Fruit fly (Drosophila melanogaster): ENCODE data around the gene Ndc80.
A peak's percentile ranks its signal among the peaks of the same experiment; 100 is the strongest.

Gene Ndc80

DNA sequence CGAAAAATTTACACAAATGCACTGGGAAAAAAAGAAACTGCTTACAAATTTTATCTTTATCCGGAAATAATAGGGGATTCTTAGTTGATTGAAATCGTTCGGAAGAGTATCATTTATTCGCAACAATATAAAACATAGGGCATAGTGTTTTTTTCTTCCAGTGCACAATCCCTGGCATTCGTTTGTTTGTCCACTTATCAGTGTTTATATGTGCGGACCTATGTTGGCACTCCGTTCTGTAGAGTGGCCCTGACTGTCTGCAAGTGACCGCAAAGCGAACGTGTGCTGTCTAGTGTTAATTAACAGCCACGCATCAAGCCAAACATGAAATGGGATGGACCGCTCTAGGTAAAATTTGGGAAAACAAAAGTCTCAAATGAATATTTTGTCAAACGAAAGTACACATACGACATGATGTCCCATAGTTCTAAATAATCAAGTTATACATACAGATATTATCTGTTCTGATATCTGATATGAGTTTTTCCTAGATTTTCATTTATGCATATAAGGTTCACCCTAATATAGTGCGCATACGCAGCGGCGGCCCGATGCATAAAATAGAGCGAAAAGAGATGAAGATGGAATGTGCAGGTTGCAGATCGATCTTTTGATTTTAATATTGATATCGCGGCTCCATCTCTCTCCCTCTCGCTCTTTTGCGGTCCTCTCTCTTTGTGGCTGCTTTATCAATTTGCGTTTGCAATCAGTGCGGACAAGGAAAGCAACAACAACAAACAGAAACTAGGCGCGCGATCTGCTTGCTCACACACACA lies 29.4 kb upstream of the Ndc80 start (continued):
- peak; percentile 74 for TF ChIP-seq cyc (GFP tag; optimal IDR thresholded peaks at IDR 0.05)
- peak; percentile 81 for TF ChIP-seq fd59A (GFP tag; optimal IDR thresholded peaks at IDR 0.05)
- TF ChIP-seq Eip75B (GFP tag; optimal IDR thresholded peaks at IDR 0.05): peak; percentile 84
- peak; percentile 32 for TF ChIP-seq fd85E (GFP tag; optimal IDR thresholded peaks at IDR 0.05)
- peak; percentile 93 for TF ChIP-seq eg (GFP tag; IDR thresholded peaks at IDR 0.05)
- TF ChIP-seq CG8119 (GFP tag; IDR thresholded peaks at IDR 0.05): peak; percentile 90
- peak; percentile 78 for TF ChIP-seq lz (GFP tag; optimal IDR thresholded peaks at IDR 0.05)
- TF ChIP-seq CG9139 (GFP tag; optimal IDR thresholded peaks at IDR 0.05): peak; percentile 62
- TF ChIP-seq Sox15 (GFP tag; optimal IDR thresholded peaks at IDR 0.05): peak; percentile 75
- peak; percentile 86 for TF ChIP-seq esn (GFP tag; optimal IDR thresholded peaks at IDR 0.05)

DNA sequence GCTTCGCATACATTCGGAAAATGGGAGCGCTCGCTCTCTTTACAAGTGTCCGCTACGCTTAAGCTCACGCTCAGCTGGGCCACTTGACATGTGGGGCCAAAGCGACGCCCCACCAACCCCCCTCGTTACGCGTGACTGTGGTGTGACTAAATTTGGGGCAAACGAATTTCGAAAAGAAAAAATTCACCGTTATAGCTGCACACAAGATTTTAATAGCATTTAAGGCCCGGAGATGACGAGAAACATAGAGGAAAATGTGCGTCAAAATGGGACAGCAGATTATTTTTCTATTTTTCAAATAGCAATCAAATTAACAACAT lies 28.8 kb upstream of the Ndc80 start:
- TF ChIP-seq CG6276 (GFP tag; optimal IDR thresholded peaks at IDR 0.05): no peak
- no peak for TF ChIP-seq vri (GFP tag; optimal IDR thresholded peaks at IDR 0.05)
- no peak for TF ChIP-seq CG8319 (GFP tag; optimal IDR thresholded peaks at IDR 0.05)
- peak; percentile 95 for TF ChIP-seq svp (GFP tag)
- TF ChIP-seq CG6808 (GFP tag; optimal IDR thresholded peaks at IDR 0.05): no peak
- TF ChIP-seq CG16779 (tag; optimal IDR thresholded peaks at IDR 0.05): no peak
- no peak for TF ChIP-seq CG10631 (GFP tag; optimal IDR thresholded peaks at IDR 0.05)
- no peak for TF ChIP-seq CG8119 (GFP tag; IDR thresholded peaks at IDR 0.05)

DNA sequence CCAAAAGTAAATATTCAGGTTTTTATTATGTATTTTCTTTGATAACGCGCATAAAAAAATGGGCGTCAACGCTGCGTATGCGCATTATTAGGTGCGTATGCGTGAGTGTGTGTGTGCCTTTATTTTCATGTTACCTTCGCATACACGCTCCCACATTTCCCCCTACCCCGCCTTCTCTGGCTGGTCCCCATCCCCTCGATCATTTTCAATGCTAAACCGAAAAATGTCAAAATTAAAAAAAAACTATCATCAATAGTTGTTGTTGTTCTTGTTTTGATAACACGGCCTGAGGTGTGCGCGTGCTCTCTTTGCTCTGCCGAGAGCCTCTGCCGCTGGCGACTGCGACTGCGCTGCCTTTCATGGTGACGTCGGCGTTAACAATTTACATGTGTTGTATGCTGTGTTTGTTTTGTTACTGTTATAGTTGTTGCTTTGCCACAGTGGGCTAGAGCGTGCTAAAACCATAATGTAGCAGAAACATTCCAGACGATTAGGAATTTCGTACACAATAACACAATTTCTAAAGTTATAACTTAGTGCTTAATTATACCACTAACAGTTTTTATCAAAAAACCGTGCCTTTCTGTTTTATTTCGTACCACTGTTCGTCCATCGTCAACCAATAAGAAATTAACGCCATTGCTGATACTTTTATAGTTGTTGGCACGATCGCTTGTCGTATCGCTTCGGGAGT lies 28.3 kb upstream of the Ndc80 start:
- TF ChIP-seq achi (GFP tag; optimal IDR thresholded peaks at IDR 0.05) (peak; percentile 98), dsx (GFP tag; optimal IDR thresholded peaks at IDR 0.05; ENCODE audit: poor library complexity, severe bottlenecking) (peak; percentile 96), Ets96B (tag; optimal IDR thresholded peaks at IDR 0.05) (peak; percentile 98), Eip78C (GFP tag) (peak; percentile 100), dac (GFP tag; optimal IDR thresholded peaks at IDR 0.05) (peak; percentile 98), CG6854 (GFP tag; optimal IDR thresholded peaks at IDR 0.05) (peak; percentile 86), Ets21C (GFP tag; optimal IDR thresholded peaks at IDR 0.05) (peak; percentile 91), CG32006 (GFP tag; optimal IDR thresholded peaks at IDR 0.05) (peak; percentile 98), CG1621 (tag; optimal IDR thresholded peaks at IDR 0.05) (peak; percentile 98), Hr4 (GFP tag; optimal IDR thresholded peaks at IDR 0.05) (peak; percentile 99), Lpt (GFP tag; optimal IDR thresholded peaks at IDR 0.05) (peak; percentile 98), CG10631 (GFP tag; optimal IDR thresholded peaks at IDR 0.05) (peak; percentile 97), Gug (GFP tag; IDR thresholded peaks at IDR 0.05) (peak; percentile 97), CG11294 (GFP tag; IDR thresholded peaks at IDR 0.05) (peak; percentile 97), CG34406 (GFP tag; optimal IDR thresholded peaks at IDR 0.05) (peak; percentile 98), CG11762 (GFP tag; optimal IDR thresholded peaks at IDR 0.05; ENCODE audit: insufficient read depth) (peak; percentile 98), CG11902 (GFP tag; optimal IDR thresholded peaks at IDR 0.05) (peak; percentile 96), CG6163 (GFP tag; IDR thresholded peaks at IDR 0.05) (peak; percentile 99), CG3032 (tag; optimal IDR thresholded peaks at IDR 0.05) (peak; percentile 95), net (GFP tag; optimal IDR thresholded peaks at IDR 0.05) (peak; percentile 99), CG8119 (GFP tag; IDR thresholded peaks at IDR 0.05) (peak; percentile 99), CG8632 (GFP tag; optimal IDR thresholded peaks at IDR 0.05) (peak; percentile 98), acj6 (GFP tag; optimal IDR thresholded peaks at IDR 0.05) (peak; percentile 98), lz (GFP tag; optimal IDR thresholded peaks at IDR 0.05) (peak; percentile 94), ss (GFP tag; optimal IDR thresholded peaks at IDR 0.05) (peak; percentile 98), CG6276 (GFP tag; optimal IDR thresholded peaks at IDR 0.05) (peak; percentile 99), Met (GFP tag; optimal IDR thresholded peaks at IDR 0.05) (peak; percentile 95), topi (GFP tag; optimal IDR thresholded peaks at IDR 0.05) (peak; percentile 97), Hr38 (GFP tag; optimal IDR thresholded peaks at IDR 0.05) (peak; percentile 92), spab (GFP tag; optimal IDR thresholded peaks at IDR 0.05) (peak; percentile 97), fkh (GFP tag; optimal IDR thresholded peaks at IDR 0.05) (peak; percentile 98), CG10669 (GFP tag; optimal IDR thresholded peaks at IDR 0.05) (peak; percentile 98), CG15336 (GFP tag; IDR thresholded peaks at IDR 0.05) (peak; percentile 99)
